Fruit fly (Drosophila melanogaster) whole organism, embryonic: ENCODE data around the gene CG46439.

Source experiments
- Antp ChIP-seq: fragments of 200-800 bp; sonication (Bioruptor generic); optimal IDR thresholded peaks from 3 replicates; lab custom pipeline; 2016; ENCODE audit warnings: missing biosample characterization, missing genetic modification characterization
- Asciz ChIP-seq: fragments of 200-800 bp; sonication (Bioruptor generic); optimal IDR thresholded peaks from 2 replicates; lab custom pipeline; 2017; ENCODE audit warnings: missing biosample characterization, mild to moderate bottlenecking, missing genetic modification characterization, missing genetic modification reagents
- CG10209 ChIP-seq: fragments of 200-800 bp; sonication (Bioruptor generic); optimal IDR thresholded peaks from 3 replicates; lab custom pipeline; 2017; ENCODE audit warnings: missing biosample characterization, mild to moderate bottlenecking, missing genetic modification characterization, missing genetic modification reagents
- CG1024 ChIP-seq: fragments of 200-800 bp; sonication (Bioruptor generic); IDR thresholded peaks from 2 replicates; pipeline ENCODE4 v1.3.6; 2022; ENCODE audit warnings: missing biosample characterization, missing genetic modification characterization
- CG11093 ChIP-seq: fragments of 200-800 bp; sonication (Bioruptor generic); IDR thresholded peaks from 3 replicates; pipeline ENCODE4 v1.3.6; 2022; ENCODE audit warnings: missing biosample characterization, missing genetic modification characterization
- CG11504 ChIP-seq: fragments of 200-800 bp; sonication (Bioruptor generic); optimal IDR thresholded peaks from 3 replicates; lab custom pipeline; 2019; ENCODE audit warnings: missing biosample characterization, mild to moderate bottlenecking, missing genetic modification characterization, moderate library complexity
- CG12236 ChIP-seq: fragments of 200-800 bp; sonication (Bioruptor generic); optimal IDR thresholded peaks from 2 replicates; lab custom pipeline; 2016; ENCODE audit warnings: missing biosample characterization, missing genetic modification characterization
- CG13424 ChIP-seq: fragments of 200-800 bp; sonication (Bioruptor generic); optimal IDR thresholded peaks from 2 replicates; lab custom pipeline; 2019; ENCODE audit warnings: missing biosample characterization, mild to moderate bottlenecking, missing genetic modification characterization, moderate library complexity
- CG13624 ChIP-seq: fragments of 200-800 bp; sonication (Bioruptor generic); optimal IDR thresholded peaks from 2 replicates; lab custom pipeline; 2016; ENCODE audit warnings: missing biosample characterization, missing genetic modification characterization
- CG13775 ChIP-seq: fragments of 200-800 bp; sonication (Bioruptor generic); optimal IDR thresholded peaks from 3 replicates; lab custom pipeline; 2017; ENCODE audit warnings: missing biosample characterization, mild to moderate bottlenecking, missing genetic modification characterization
- CG15696 ChIP-seq: fragments of 200-800 bp; sonication (Bioruptor generic); optimal IDR thresholded peaks from 2 replicates; lab custom pipeline; 2019; ENCODE audit warnings: missing biosample characterization, mild to moderate bottlenecking, missing genetic modification characterization, moderate library complexity
- CG18599 ChIP-seq: fragments of 200-800 bp; sonication (Bioruptor generic); optimal IDR thresholded peaks from 3 replicates; lab custom pipeline; 2017; ENCODE audit warnings: missing biosample characterization, missing genetic modification characterization, mild to moderate bottlenecking, moderate library complexity, missing genetic modification reagents
- CG18764 ChIP-seq: fragments of 200-800 bp; sonication (Bioruptor generic); optimal IDR thresholded peaks from 3 replicates; lab custom pipeline; 2016; ENCODE audit warnings: missing biosample characterization, missing genetic modification characterization
- CG3281 ChIP-seq: fragments of 200-800 bp; sonication (Bioruptor generic); optimal IDR thresholded peaks from 3 replicates; lab custom pipeline; 2017; ENCODE audit warnings: missing biosample characterization, mild to moderate bottlenecking, missing genetic modification characterization
- CG3407 ChIP-seq: fragments of 200-800 bp; sonication (Bioruptor generic); optimal IDR thresholded peaks from 2 replicates; lab custom pipeline; 2018; ENCODE audit warnings: missing biosample characterization, mild to moderate bottlenecking, missing genetic modification characterization
- CG4424 ChIP-seq: fragments of 200-800 bp; sonication (Bioruptor generic); optimal IDR thresholded peaks from 3 replicates; lab custom pipeline; 2016; ENCODE audit warnings: missing biosample characterization, missing genetic modification characterization
- CG4854 ChIP-seq: fragments of 200-800 bp; sonication (Bioruptor generic); optimal IDR thresholded peaks from 2 replicates; lab custom pipeline; 2016; ENCODE audit warnings: missing biosample characterization, missing genetic modification characterization, inconsistent platforms
- CG7839 ChIP-seq: fragments of 200-800 bp; sonication (Bioruptor generic); optimal IDR thresholded peaks from 3 replicates; lab custom pipeline; 2018; ENCODE audit warnings: missing biosample characterization, mild to moderate bottlenecking, missing genetic modification characterization, moderate library complexity
- CG8290 ChIP-seq, 3 experiments: fragments of 200-800 bp; sonication (Bioruptor generic); optimal IDR thresholded peaks; 2 replicates each; lab custom pipeline; 2016 to 2019; ENCODE audit warnings: missing biosample characterization in 3 of 3, missing genetic modification characterization in 3 of 3, mild to moderate bottlenecking in 2 of 3, moderate library complexity in 1 of 3
- CG9437 ChIP-seq: fragments of 200-800 bp; sonication (Bioruptor generic); optimal IDR thresholded peaks from 2 replicates; lab custom pipeline; 2018; ENCODE audit warnings: missing biosample characterization, mild to moderate bottlenecking, missing genetic modification characterization
- CG9727 ChIP-seq: fragments of 200-800 bp; sonication (Bioruptor generic); optimal IDR thresholded peaks from 3 replicates; lab custom pipeline; 2017; ENCODE audit warnings: missing biosample characterization, mild to moderate bottlenecking, missing genetic modification characterization
- CG9797 ChIP-seq: fragments of 200-800 bp; sonication (Bioruptor generic); optimal IDR thresholded peaks from 3 replicates; lab custom pipeline; 2018; ENCODE audit warnings: missing biosample characterization, mild to moderate bottlenecking, missing genetic modification characterization
- CoRest ChIP-seq: fragments of 200-800 bp; sonication (Bioruptor generic); optimal IDR thresholded peaks from 3 replicates; lab custom pipeline; 2018; ENCODE audit warnings: missing biosample characterization, mild to moderate bottlenecking, missing genetic modification characterization, moderate library complexity
- Dad ChIP-seq: fragments of 200-800 bp; sonication (Bioruptor generic); optimal IDR thresholded peaks from 3 replicates; lab custom pipeline; 2016; ENCODE audit warnings: missing biosample characterization, missing genetic modification characterization
- Dp ChIP-seq: fragments of 200-800 bp; sonication (Bioruptor generic); optimal IDR thresholded peaks from 2 replicates; lab custom pipeline; 2018; ENCODE audit warnings: missing biosample characterization, mild to moderate bottlenecking, missing genetic modification characterization, moderate library complexity
- Drgx ChIP-seq: fragments of 200-800 bp; sonication (Bioruptor generic); IDR thresholded peaks from 2 replicates; pipeline ENCODE4 v1.3.6; 2022; ENCODE audit warnings: missing biosample characterization, missing genetic modification characterization
- ERR ChIP-seq: fragments of 200-800 bp; sonication (Bioruptor generic); optimal IDR thresholded peaks from 2 replicates; lab custom pipeline; 2016; ENCODE audit warnings: missing biosample characterization, missing genetic modification characterization
- Eip74EF ChIP-seq, 2 experiments: fragments of 200-800 bp in 1 of 2; fragments of >200 bp in 1 of 2; sonication (Bioruptor generic) in 1 of 2; optimal IDR thresholded peaks; 2 replicates each; lab custom pipeline; 2017 to 2019; ENCODE audit warnings: missing biosample characterization in 2 of 2, missing genetic modification characterization in 2 of 2, mild to moderate bottlenecking in 1 of 2, moderate library complexity in 1 of 2
- HHEX ChIP-seq: fragments of 200-800 bp; sonication (Bioruptor generic); optimal IDR thresholded peaks from 3 replicates; lab custom pipeline; 2017; ENCODE audit warnings: missing biosample characterization, mild to moderate bottlenecking, missing genetic modification characterization, missing genetic modification reagents
- HLH54F ChIP-seq: fragments of 200-800 bp; sonication (Bioruptor generic); optimal IDR thresholded peaks from 3 replicates; lab custom pipeline; 2016; ENCODE audit warnings: missing biosample characterization, missing genetic modification characterization
- Lim3 ChIP-seq: fragments of 200-800 bp; sonication (Bioruptor generic); IDR thresholded peaks from 2 replicates; pipeline ENCODE4 v1.3.6; 2022; ENCODE audit warnings: missing biosample characterization, missing genetic modification characterization
- Mad ChIP-seq: fragments of 200-800 bp; sonication (Bioruptor generic); optimal IDR thresholded peaks from 2 replicates; lab custom pipeline; 2016; ENCODE audit warnings: missing biosample characterization, missing genetic modification characterization
- Oli ChIP-seq: fragments of 200-800 bp; sonication (Bioruptor generic); optimal IDR thresholded peaks from 2 replicates; lab custom pipeline; 2018; ENCODE audit warnings: missing biosample characterization, mild to moderate bottlenecking, missing genetic modification characterization, moderate library complexity
- PHDP ChIP-seq: fragments of 200-800 bp; sonication (Bioruptor generic); optimal IDR thresholded peaks from 3 replicates; lab custom pipeline; 2018; ENCODE audit warnings: missing biosample characterization, mild to moderate bottlenecking, missing genetic modification characterization, moderate library complexity
- Six4 ChIP-seq: fragments of 200-800 bp; sonication (Bioruptor generic); optimal IDR thresholded peaks from 2 replicates; lab custom pipeline; 2016; ENCODE audit warnings: missing biosample characterization, missing genetic modification characterization
- Spps ChIP-seq: fragments of 200-800 bp; sonication (Bioruptor generic); optimal IDR thresholded peaks from 2 replicates; lab custom pipeline; 2018; ENCODE audit warnings: missing biosample characterization, mild to moderate bottlenecking, missing genetic modification characterization
- Sry-δ ChIP-seq: fragments of 200-800 bp; sonication (Bioruptor generic); optimal IDR thresholded peaks from 2 replicates; lab custom pipeline; 2016; ENCODE audit warnings: missing biosample characterization, missing genetic modification characterization
- br ChIP-seq: fragments of >200 bp; optimal IDR thresholded peaks from 2 replicates; lab custom pipeline; 2017
- crp ChIP-seq, 2 experiments: fragments of 200-800 bp; sonication (Bioruptor generic); optimal IDR thresholded peaks; 2 replicates in 1 of 2; 3 replicates in 1 of 2; lab custom pipeline; 2017; ENCODE audit warnings: missing biosample characterization in 2 of 2, missing genetic modification characterization in 2 of 2, mild to moderate bottlenecking in 1 of 2, moderate library complexity in 1 of 2
- gem ChIP-seq: fragments of 200-800 bp; sonication (Bioruptor generic); optimal IDR thresholded peaks from 2 replicates; lab custom pipeline; 2019; ENCODE audit warnings: missing biosample characterization, mild to moderate bottlenecking, missing genetic modification characterization, moderate library complexity
- h ChIP-seq: fragments of >200 bp; optimal IDR thresholded peaks from 2 replicates; lab custom pipeline; 2017
- nau ChIP-seq: fragments of 200-800 bp; sonication (Bioruptor generic); optimal IDR thresholded peaks from 3 replicates; lab custom pipeline; 2017; ENCODE audit warnings: missing biosample characterization, mild to moderate bottlenecking, missing genetic modification characterization, missing genetic modification reagents
- odd ChIP-seq: fragments of 200-800 bp; sonication (Bioruptor generic); optimal IDR thresholded peaks from 2 replicates; lab custom pipeline; 2017; ENCODE audit warnings: missing biosample characterization, mild to moderate bottlenecking, missing genetic modification characterization
- p53 ChIP-seq: fragments of 200-800 bp; sonication (Bioruptor generic); optimal IDR thresholded peaks from 2 replicates; lab custom pipeline; 2016; ENCODE audit warnings: missing biosample characterization, missing genetic modification characterization
- pan ChIP-seq, 4 experiments: fragments of >200 bp in 3 of 4; fragments of 200-800 bp in 1 of 4; sonication (Bioruptor generic) in 1 of 4; optimal IDR thresholded peaks in 3 of 4; IDR thresholded peaks in 1 of 4; 2 replicates each; pipeline versions ENCODE4 v1.3.6 to Lab custom; 2017 to 2022; ENCODE audit warnings: missing biosample characterization in 2 of 4, missing genetic modification characterization in 2 of 4, mixed read lengths in 1 of 4
- sob ChIP-seq: fragments of 200-800 bp; sonication (Bioruptor generic); IDR thresholded peaks from 2 replicates; pipeline ENCODE4 v1.3.6; 2022; ENCODE audit warnings: missing biosample characterization, missing genetic modification characterization
- tio ChIP-seq: fragments of 200-800 bp; sonication (Bioruptor generic); optimal IDR thresholded peaks from 2 replicates; lab custom pipeline; 2017; ENCODE audit warnings: missing biosample characterization, missing genetic modification characterization, inconsistent platforms
- usp ChIP-seq: fragments of >200 bp; optimal IDR thresholded peaks from 2 replicates; lab custom pipeline; 2017; ENCODE audit warnings: missing biosample characterization, missing genetic modification characterization
- vfl ChIP-seq: fragments of 200-800 bp; sonication (Bioruptor generic); optimal IDR thresholded peaks from 2 replicates; lab custom pipeline; 2016; ENCODE audit warnings: missing biosample characterization, missing genetic modification characterization

CG46439 gene

DNA sequence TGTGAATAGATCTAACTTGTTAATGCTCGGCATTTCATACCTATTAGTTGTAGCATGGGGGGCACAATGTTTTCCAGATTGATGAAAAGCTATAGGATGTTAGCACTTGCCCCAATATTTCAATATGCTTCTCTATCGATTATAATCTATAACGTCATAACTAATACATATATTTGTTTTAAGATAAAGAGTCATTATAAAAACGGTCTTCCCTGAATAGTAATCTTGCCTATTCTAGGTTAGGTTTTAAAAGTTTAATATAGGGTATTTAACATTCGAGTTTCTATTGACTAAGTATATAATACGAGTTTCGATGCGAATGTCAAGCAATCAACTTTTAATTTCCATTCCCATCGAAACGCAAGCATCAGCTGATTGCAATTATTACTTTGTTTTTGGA lies 34.8 kb downstream of the CG46439 start, which contains the start of the genes CG6321 and Blos2 (continued):
- TF ChIP-seq crp (GFP tag; optimal IDR thresholded peaks at IDR 0.05; lab: Kevin White, UChicago) (peak; percentile 30 to 84), CG7839 (tag; lab: Kevin White, UChicago) (peak; percentile 94), CG11504 (tag; lab: Kevin White, UChicago) (peak; percentile 86), CG13624 (GFP tag; lab: Kevin White, UChicago) (peak; percentile 57), Asciz (GFP tag; lab: Kevin White, UChicago) (peak; percentile 59), Mad (GFP tag; lab: Kevin White, UChicago) (no peak), CG18599 (GFP tag; lab: Kevin White, UChicago) (peak; percentile 85), br (no peak), p53 (GFP tag; lab: Kevin White, UChicago) (no peak), CG9727 (GFP tag; lab: Kevin White, UChicago) (peak; percentile 64), CG3407 (GFP tag; lab: Kevin White, UChicago) (peak; percentile 24), Spps (tag; lab: Kevin White, UChicago) (peak; percentile 65), ERR (GFP tag; lab: Kevin White, UChicago) (no peak), CG9437 (peak; percentile 69), HLH54F (GFP tag; lab: Kevin White, UChicago) (peak; percentile 33), Eip74EF (GFP tag; optimal IDR thresholded peaks at IDR 0.05; lab: Kevin White, UChicago) (peak in 1 of 2 experiments; percentile 84), CG9797 (GFP tag; lab: Kevin White, UChicago) (no peak), Six4 (GFP tag; lab: Kevin White, UChicago) (peak; percentile 29), Antp (GFP tag; lab: Kevin White, UChicago) (peak; percentile 15), Sry-δ (GFP tag; lab: Kevin White, UChicago) (peak; percentile 2), gem (tag; lab: Kevin White, UChicago) (peak; percentile 90), tio (GFP tag; lab: Kevin White, UChicago) (peak; percentile 37), odd (GFP tag; lab: Kevin White, UChicago) (peak; percentile 69), pan (optimal IDR thresholded peaks at IDR 0.05; lab: Kevin White, UChicago) (peak in 1 of 2 experiments; percentile 32), pan (GFP tag; optimal IDR thresholded peaks at IDR 0.05 in 1 of 2, IDR thresholded peaks at IDR 0.05 in 1 of 2) (peak in 1 of 2 experiments; percentile 40), CG4854 (peak; percentile 30), usp (GFP tag; lab: Kevin White, UChicago) (no peak), CG3281 (GFP tag; lab: Kevin White, UChicago) (peak; percentile 86), Dad (peak; percentile 26), CG1024 (GFP tag; lab: Robert Waterston, UW) (0 out of 2 replicates have a peak, but pooled peaks have one; percentile 6), CG18764 (GFP tag; lab: Kevin White, UChicago) (peak; percentile 4), Drgx (GFP tag; lab: Robert Waterston, UW) (peak; percentile 77), CG12236 (peak; percentile 18), CG13424 (tag; lab: Kevin White, UChicago) (peak; percentile 84), h (lab: Kevin White, UChicago) (no peak), sob (peak; percentile 76), CG4424 (peak; percentile 73), CG13775 (GFP tag; lab: Kevin White, UChicago) (peak; percentile 61), Dp (peak; percentile 50), vfl (GFP tag; lab: Kevin White, UChicago) (peak; percentile 56), PHDP (tag; lab: Kevin White, UChicago) (peak; percentile 89), CG11093 (GFP tag; lab: Robert Waterston, UW) (peak; percentile 16; the same call in 1 of the 3 replicates), HHEX (GFP tag; lab: Kevin White, UChicago) (peak; percentile 72), CG15696 (tag; lab: Kevin White, UChicago) (peak; percentile 76), CG8290 (GFP tag; optimal IDR thresholded peaks at IDR 0.05; lab: Kevin White, UChicago) (peak; percentile 31), CG8290 (tag; optimal IDR thresholded peaks at IDR 0.05; lab: Kevin White, UChicago) (peak in 1 of 2 experiments; percentile 61), CoRest (tag; lab: Kevin White, UChicago) (peak; percentile 85), Lim3 (GFP tag; lab: Robert Waterston, UW) (no peak), CG10209 (GFP tag; lab: Kevin White, UChicago) (peak; percentile 70), nau (GFP tag; lab: Kevin White, UChicago) (peak; percentile 63), Oli (tag; lab: Kevin White, UChicago) (peak; percentile 78)
